Fruit fly (Drosophila melanogaster) whole organism, embryonic: ENCODE results near the gene CG6180.

ENCODE experiments used
- Abd-B ChIP-seq: fragments of 200-800 bp; sonication (Bioruptor generic); optimal IDR thresholded peaks from 2 replicates; lab custom pipeline; 2018; ENCODE audit warnings: missing biosample characterization, mild to moderate bottlenecking, missing genetic modification characterization, moderate library complexity
- Ada2b ChIP-seq: fragments of 200-800 bp; sonication (Bioruptor generic); IDR thresholded peaks from 2 replicates; pipeline ENCODE4 v1.3.6; 2022; ENCODE audit warnings: missing biosample characterization, missing genetic modification characterization
- BtbVII ChIP-seq: fragments of 200-800 bp; sonication (Bioruptor generic); optimal IDR thresholded peaks from 3 replicates; lab custom pipeline; 2017; ENCODE audit warnings: missing biosample characterization, mild to moderate bottlenecking, missing genetic modification characterization
- CG10209 ChIP-seq: fragments of 200-800 bp; sonication (Bioruptor generic); optimal IDR thresholded peaks from 3 replicates; lab custom pipeline; 2017; ENCODE audit warnings: missing biosample characterization, mild to moderate bottlenecking, missing genetic modification characterization, missing genetic modification reagents
- CG10267 ChIP-seq: fragments of 200-800 bp; sonication (Bioruptor generic); optimal IDR thresholded peaks from 2 replicates; lab custom pipeline; 2018; ENCODE audit warnings: missing biosample characterization, mild to moderate bottlenecking, missing genetic modification characterization, moderate library complexity
- CG11456 ChIP-seq: fragments of 200-800 bp; sonication (Bioruptor generic); IDR thresholded peaks from 3 replicates; pipeline ENCODE4 v1.3.6; 2022; ENCODE audit warnings: missing biosample characterization, missing genetic modification characterization
- CG11560 ChIP-seq: fragments of 200-800 bp; sonication (Bioruptor generic); IDR thresholded peaks from 3 replicates; pipeline ENCODE4 v1.3.6; 2022; ENCODE audit warnings: missing biosample characterization, missing genetic modification characterization
- CG11696 ChIP-seq: fragments of 200-800 bp; sonication (Bioruptor generic); IDR thresholded peaks from 2 replicates; pipeline ENCODE4 v1.3.6; 2022; ENCODE audit warnings: missing biosample characterization, missing genetic modification characterization
- CG12219 ChIP-seq: fragments of 200-800 bp; sonication (Bioruptor generic); optimal IDR thresholded peaks from 3 replicates; lab custom pipeline; 2018; ENCODE audit warnings: missing biosample characterization, mild to moderate bottlenecking, missing genetic modification characterization
- CG13287 ChIP-seq: fragments of 200-800 bp; sonication (Bioruptor generic); IDR thresholded peaks from 2 replicates; pipeline ENCODE4 v1.3.6; 2022; ENCODE audit warnings: missing biosample characterization, missing genetic modification characterization; ENCODE audit not compliant: partially characterized antibody
- CG13424 ChIP-seq: fragments of 200-800 bp; sonication (Bioruptor generic); optimal IDR thresholded peaks from 2 replicates; lab custom pipeline; 2019; ENCODE audit warnings: missing biosample characterization, mild to moderate bottlenecking, missing genetic modification characterization, moderate library complexity
- CG15269 ChIP-seq: fragments of 200-800 bp; sonication (Bioruptor generic); optimal IDR thresholded peaks from 2 replicates; lab custom pipeline; 2018; ENCODE audit warnings: missing biosample characterization, mild to moderate bottlenecking, missing genetic modification characterization, moderate library complexity
- CG1603 ChIP-seq: fragments of 200-800 bp; sonication (Bioruptor generic); optimal IDR thresholded peaks from 2 replicates; lab custom pipeline; 2019; ENCODE audit warnings: missing biosample characterization, mild to moderate bottlenecking, missing genetic modification characterization, moderate library complexity
- CG17829 ChIP-seq: fragments of 200-800 bp; optimal IDR thresholded peaks from 2 replicates; lab custom pipeline; 2019; ENCODE audit warnings: missing biosample characterization, mild to moderate bottlenecking, missing genetic modification characterization, moderate library complexity
- CG18599 ChIP-seq: fragments of 200-800 bp; sonication (Bioruptor generic); optimal IDR thresholded peaks from 3 replicates; lab custom pipeline; 2017; ENCODE audit warnings: missing biosample characterization, missing genetic modification characterization, mild to moderate bottlenecking, moderate library complexity, missing genetic modification reagents
- CG2712 ChIP-seq: fragments of 200-800 bp; optimal IDR thresholded peaks from 3 replicates; lab custom pipeline; 2019; ENCODE audit warnings: missing biosample characterization, mild to moderate bottlenecking, missing genetic modification characterization, moderate library complexity
- CG30020 ChIP-seq: fragments of 200-800 bp; optimal IDR thresholded peaks from 2 replicates; lab custom pipeline; 2019; ENCODE audit warnings: missing biosample characterization, mild to moderate bottlenecking, missing genetic modification characterization, moderate library complexity
- CG3065 ChIP-seq: fragments of 200-800 bp; sonication (Bioruptor generic); optimal IDR thresholded peaks from 2 replicates; lab custom pipeline; 2016; ENCODE audit warnings: missing biosample characterization, missing genetic modification characterization
- CG7556 ChIP-seq: fragments of 200-800 bp; sonication (Bioruptor generic); optimal IDR thresholded peaks from 2 replicates; lab custom pipeline; 2017; ENCODE audit warnings: missing biosample characterization, mild to moderate bottlenecking, missing genetic modification characterization
- CG9437 ChIP-seq: fragments of 200-800 bp; sonication (Bioruptor generic); optimal IDR thresholded peaks from 2 replicates; lab custom pipeline; 2018; ENCODE audit warnings: missing biosample characterization, mild to moderate bottlenecking, missing genetic modification characterization
- CG9932 ChIP-seq: fragments of 200-800 bp; sonication (Bioruptor generic); IDR thresholded peaks from 2 replicates; pipeline ENCODE4 v1.3.6; 2022; ENCODE audit warnings: missing biosample characterization, missing genetic modification characterization
- CoRest ChIP-seq: fragments of 200-800 bp; sonication (Bioruptor generic); optimal IDR thresholded peaks from 3 replicates; lab custom pipeline; 2018; ENCODE audit warnings: missing biosample characterization, mild to moderate bottlenecking, missing genetic modification characterization, moderate library complexity
- Dbx ChIP-seq: fragments of 200-800 bp; sonication (Bioruptor generic); IDR thresholded peaks from 3 replicates; pipeline ENCODE4 v1.3.6; 2022; ENCODE audit warnings: missing biosample characterization, missing genetic modification characterization
- Eip74EF ChIP-seq, 2 experiments: fragments of 200-800 bp in 1 of 2; fragments of >200 bp in 1 of 2; sonication (Bioruptor generic) in 1 of 2; optimal IDR thresholded peaks; 2 replicates each; lab custom pipeline; 2017 to 2019; ENCODE audit warnings: missing biosample characterization in 2 of 2, missing genetic modification characterization in 2 of 2, mild to moderate bottlenecking in 1 of 2, moderate library complexity in 1 of 2
- GATAe ChIP-seq: fragments of 200-800 bp; sonication (Bioruptor generic); conservative IDR thresholded peaks from 2 replicates; pipeline ENCODE4 v1.3.6; 2022; ENCODE audit warnings: missing biosample characterization, missing genetic modification characterization
- Gug ChIP-seq: fragments of 200-800 bp; sonication (Bioruptor generic); IDR thresholded peaks from 4 replicates; pipeline ENCODE4 v1.3.6; 2022; ENCODE audit warnings: missing biosample characterization, missing genetic modification characterization
- Hand ChIP-seq: fragments of 200-800 bp; sonication (Bioruptor generic); optimal IDR thresholded peaks from 2 replicates; lab custom pipeline; 2017; ENCODE audit warnings: mild to moderate bottlenecking, missing biosample characterization, missing genetic modification reagents, missing genetic modification characterization
- Hmr ChIP-seq: fragments of 200-800 bp; sonication (Bioruptor generic); optimal IDR thresholded peaks from 3 replicates; lab custom pipeline; 2017; ENCODE audit warnings: mild to moderate bottlenecking, missing biosample characterization, missing genetic modification reagents, missing genetic modification characterization
- MESR4 ChIP-seq: fragments of 200-800 bp; sonication (Bioruptor generic); optimal IDR thresholded peaks from 2 replicates; lab custom pipeline; 2018; ENCODE audit warnings: missing biosample characterization, mild to moderate bottlenecking, missing genetic modification characterization, moderate library complexity
- Med ChIP-seq: fragments of 200-800 bp; sonication (Bioruptor generic); peaks from one replicate; lab custom pipeline; 2016; ENCODE audit warnings: missing biosample characterization, missing genetic modification characterization, mild to moderate bottlenecking, inconsistent platforms, moderate library complexity
- Mes4 ChIP-seq: fragments of 200-800 bp; sonication (Bioruptor generic); optimal IDR thresholded peaks from 2 replicates; lab custom pipeline; 2016; ENCODE audit warnings: missing biosample characterization, missing genetic modification characterization
- NK7.1 ChIP-seq: fragments of 200-800 bp; sonication (Bioruptor generic); optimal IDR thresholded peaks from 3 replicates; lab custom pipeline; 2016; ENCODE audit warnings: missing biosample characterization, missing genetic modification characterization
- Usf ChIP-seq: fragments of 200-800 bp; sonication (Bioruptor generic); optimal IDR thresholded peaks from 2 replicates; lab custom pipeline; 2017; ENCODE audit warnings: missing genotype, missing biosample characterization, missing genetic modification characterization
- btn ChIP-seq: fragments of 200-800 bp; sonication (Bioruptor generic); optimal IDR thresholded peaks from 2 replicates; lab custom pipeline; 2016; ENCODE audit warnings: missing biosample characterization, missing genetic modification characterization
- cg ChIP-seq: fragments of 200-800 bp; sonication (Bioruptor generic); optimal IDR thresholded peaks from 3 replicates; lab custom pipeline; 2019; ENCODE audit warnings: missing biosample characterization, mild to moderate bottlenecking, missing genetic modification characterization, moderate library complexity
- chinmo ChIP-seq: fragments of 200-800 bp; sonication (Bioruptor generic); IDR thresholded peaks from 4 replicates; pipeline ENCODE4 v1.3.6; 2022; ENCODE audit warnings: missing biosample characterization, missing genetic modification characterization; ENCODE audit not compliant: partially characterized antibody
- dm ChIP-seq: fragments of 200-800 bp; sonication (Bioruptor generic); optimal IDR thresholded peaks from 3 replicates; lab custom pipeline; 2016; ENCODE audit warnings: missing biosample characterization, missing genetic modification characterization
- dpn ChIP-seq, 2 experiments: fragments of 200-800 bp; sonication (Bioruptor generic); optimal IDR thresholded peaks; 3 replicates each; lab custom pipeline; 2016; ENCODE audit warnings: missing biosample characterization in 2 of 2, missing genetic modification characterization in 2 of 2
- ewg ChIP-seq: fragments of 200-800 bp; sonication (Bioruptor generic); optimal IDR thresholded peaks from 3 replicates; lab custom pipeline; 2017; ENCODE audit warnings: mild to moderate bottlenecking, missing biosample characterization, missing genetic modification reagents, missing genetic modification characterization
- ftz-f1 ChIP-seq: fragments of 200-800 bp; sonication (Bioruptor generic); optimal IDR thresholded peaks from 2 replicates; lab custom pipeline; 2016; ENCODE audit warnings: missing biosample characterization, missing genetic modification characterization
- fu2 ChIP-seq: fragments of 200-800 bp; sonication (Bioruptor generic); optimal IDR thresholded peaks from 2 replicates; lab custom pipeline; 2016; ENCODE audit warnings: missing biosample characterization, missing genetic modification characterization
- grau ChIP-seq: fragments of 200-800 bp; optimal IDR thresholded peaks from 3 replicates; lab custom pipeline; 2019; ENCODE audit warnings: missing biosample characterization, mild to moderate bottlenecking, missing genetic modification characterization, moderate library complexity
- gro ChIP-seq: fragments of 200-800 bp; sonication (Bioruptor generic); optimal IDR thresholded peaks from 2 replicates; lab custom pipeline; 2016; ENCODE audit warnings: missing biosample characterization, missing genetic modification characterization
- ham ChIP-seq: fragments of 200-800 bp; sonication (Bioruptor generic); IDR thresholded peaks from 2 replicates; pipeline ENCODE4 v1.3.6; 2022; ENCODE audit warnings: missing biosample characterization, missing genetic modification characterization
- nom ChIP-seq: fragments of 200-800 bp; sonication (Bioruptor generic); optimal IDR thresholded peaks from 2 replicates; lab custom pipeline; 2017; ENCODE audit warnings: missing biosample characterization, missing genetic modification characterization, mild to moderate bottlenecking, moderate library complexity, missing genetic modification reagents
- sd ChIP-seq: fragments of 200-800 bp; sonication (Bioruptor generic); optimal IDR thresholded peaks from 3 replicates; lab custom pipeline; 2018; ENCODE audit warnings: missing biosample characterization, mild to moderate bottlenecking, missing genetic modification characterization, moderate library complexity
- sens-2 ChIP-seq: fragments of 200-800 bp; sonication (Bioruptor generic); IDR thresholded peaks from 2 replicates; pipeline ENCODE4 v1.3.6; 2022; ENCODE audit warnings: missing biosample characterization, missing genetic modification characterization
- unpg ChIP-seq: fragments of 200-800 bp; sonication (Bioruptor generic); optimal IDR thresholded peaks from 3 replicates; lab custom pipeline; 2018; ENCODE audit warnings: missing biosample characterization, mild to moderate bottlenecking, missing genetic modification characterization, moderate library complexity
- zfh1 ChIP-seq: fragments of 200-800 bp; sonication (Bioruptor generic); IDR thresholded peaks from 3 replicates; pipeline ENCODE4 v1.3.6; 2022; ENCODE audit warnings: missing biosample characterization, missing genetic modification characterization

The CG6180 gene

DNA sequence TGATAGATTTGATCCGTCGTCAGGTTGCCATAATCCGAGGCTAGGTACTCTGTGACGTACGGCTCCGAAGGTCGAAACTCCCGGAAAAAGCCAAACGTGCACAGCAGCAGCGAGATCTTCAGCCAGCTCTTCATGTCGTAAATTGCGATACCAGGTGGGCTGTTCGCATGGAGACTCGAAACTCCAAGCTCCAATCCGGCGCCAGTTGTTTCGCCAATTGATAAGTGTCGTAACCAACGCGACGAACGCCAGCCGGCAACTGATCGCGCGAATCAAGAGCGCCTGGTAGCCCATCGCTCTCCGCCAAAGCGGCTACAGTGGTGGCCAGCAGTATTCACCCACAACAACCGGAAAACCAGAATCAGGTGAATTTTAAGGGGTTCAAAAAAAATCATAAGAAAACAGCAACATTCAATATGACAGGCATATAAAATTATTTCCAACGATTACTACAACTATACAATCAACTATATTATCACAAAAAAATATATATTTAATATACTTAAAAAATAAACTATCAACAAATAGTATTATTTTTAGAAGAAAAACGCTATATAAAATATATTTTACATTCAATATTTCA is 7.0 kb upstream of the CG6180 start, which contains the start of gene CG17036 (continued):
- TF ChIP-seq Abd-B (GFP tag; lab: Kevin White, UChicago), result no peak
- TF ChIP-seq GATAe (GFP tag; lab: Robert Waterston, UW), result no peak
- peak; percentile 43 for TF ChIP-seq grau (tag; lab: Kevin White, UChicago)
- peak; percentile 4 for TF ChIP-seq CG10267 (tag; lab: Kevin White, UChicago)
- TF ChIP-seq Usf, result peak; percentile 10
- no peak for TF ChIP-seq CG10209
- TF ChIP-seq ham (GFP tag; lab: Robert Waterston, UW), result peak; percentile 17; the same call in 1 of the 2 replicates
- TF ChIP-seq CG7556 (GFP tag; lab: Kevin White, UChicago), result peak; percentile 39
- peak; percentile 36 for TF ChIP-seq CG2712 (tag; lab: Kevin White, UChicago)
- peak; percentile 25 for TF ChIP-seq CG17829 (tag; lab: Kevin White, UChicago)
- peak; percentile 24 for TF ChIP-seq Hmr
- TF ChIP-seq fu2, result no peak
- no peak for TF ChIP-seq cg (GFP tag; lab: Kevin White, UChicago)
- TF ChIP-seq CG9932, result peak; percentile 40; the same call in 1 of the 2 replicates
- TF ChIP-seq CG3065 (GFP tag; lab: Kevin White, UChicago), result no peak
- no peak for TF ChIP-seq Hand (GFP tag; lab: Kevin White, UChicago)
- no peak for TF ChIP-seq CG1603 (tag; lab: Kevin White, UChicago)
- TF ChIP-seq CG11696 (GFP tag; lab: Robert Waterston, UW), result no peak
- TF ChIP-seq Gug (GFP tag; lab: Robert Waterston, UW), result peak; percentile 47; the same call in 1 of the 4 replicates
- TF ChIP-seq Med (GFP tag; lab: Kevin White, UChicago), result peak; percentile 83
- no peak for TF ChIP-seq Mes4 (GFP tag; lab: Kevin White, UChicago)
- TF ChIP-seq CG18599, result peak; percentile 32
- peak; percentile 4 for TF ChIP-seq CG15269 (tag; lab: Kevin White, UChicago)
- TF ChIP-seq Ada2b, result peak; percentile 20; the same call in 1 of the 2 replicates
- no peak for TF ChIP-seq sens-2 (GFP tag; lab: Robert Waterston, UW)
- peak; percentile 45 for TF ChIP-seq BtbVII (GFP tag; lab: Kevin White, UChicago)
- no peak for TF ChIP-seq CG11560 (tag; lab: Robert Waterston, UW)
- TF ChIP-seq nom (GFP tag; lab: Kevin White, UChicago), result peak; percentile 16
- TF ChIP-seq CG13287 (GFP tag; lab: Robert Waterston, UW), result 0 out of 2 replicates have a peak, but pooled peaks have one; percentile 19
- no peak for TF ChIP-seq CG12219 (GFP tag; lab: Kevin White, UChicago)
- TF ChIP-seq CG13424, result peak; percentile 12
- no peak for TF ChIP-seq ewg (GFP tag; lab: Kevin White, UChicago)
- no peak for TF ChIP-seq CG30020
- TF ChIP-seq chinmo (GFP tag; lab: Robert Waterston, UW), result 0 out of 4 replicates have a peak, but pooled peaks have one; percentile 51
- TF ChIP-seq btn (GFP tag; lab: Kevin White, UChicago), result no peak
- no peak for TF ChIP-seq sd
- TF ChIP-seq NK7.1 (GFP tag; lab: Kevin White, UChicago), result no peak
- TF ChIP-seq CG11456 (GFP tag; lab: Robert Waterston, UW), result peak; percentile 50; the same call in 1 of the 3 replicates
- TF ChIP-seq MESR4, result no peak
- TF ChIP-seq dm (GFP tag; lab: Kevin White, UChicago), result no peak
- no peak for TF ChIP-seq Eip74EF (GFP tag; optimal IDR thresholded peaks at IDR 0.05; lab: Kevin White, UChicago)
- peak; percentile 10 for TF ChIP-seq CG9437
- 0 out of 3 replicates have a peak, but pooled peaks have one; percentile 29 for TF ChIP-seq zfh1 (GFP tag; lab: Robert Waterston, UW)
- no peak for TF ChIP-seq ftz-f1 (GFP tag; lab: Kevin White, UChicago)
- TF ChIP-seq CoRest, result peak; percentile 53
- no peak for TF ChIP-seq gro (GFP tag; lab: Kevin White, UChicago)
- peak in 1 of 2 experiments; percentile 16 for TF ChIP-seq dpn (GFP tag; optimal IDR thresholded peaks at IDR 0.05; lab: Kevin White, UChicago)
- TF ChIP-seq unpg (GFP tag; lab: Kevin White, UChicago), result no peak
- TF ChIP-seq Dbx (GFP tag; lab: Robert Waterston, UW), result peak; percentile 55; the same call in 1 of the 3 replicates
